Fruit fly (Drosophila melanogaster): Measurements from ENCODE around the gene PIG-Wa.
A peak's percentile ranks its signal among the peaks of the same experiment; 100 is the strongest.

The PIG-Wa gene

DNA sequence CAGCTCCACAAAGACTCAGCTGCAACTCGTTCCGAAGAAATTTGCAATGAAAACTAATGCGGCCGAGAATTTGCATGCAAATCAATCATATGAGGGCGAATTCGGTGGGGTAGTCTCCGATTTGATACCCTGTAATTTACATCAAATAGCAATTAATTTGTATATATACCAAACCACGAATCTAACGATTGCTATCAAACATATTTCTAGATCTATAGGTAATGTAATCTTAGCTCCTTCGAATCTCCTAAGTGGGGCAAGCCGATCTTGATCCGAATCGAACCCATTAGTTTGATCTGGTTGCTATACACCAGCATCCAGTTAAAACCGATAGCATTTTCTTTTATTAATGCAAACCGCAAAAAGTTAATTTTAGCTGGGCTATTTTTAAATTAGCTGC, 51.2 kb downstream of the PIG-Wa start (continued):
- TF ChIP-seq CG7368 (GFP tag; optimal IDR thresholded peaks at IDR 0.05) (no peak), cyc (GFP tag; optimal IDR thresholded peaks at IDR 0.05) (no peak), achi (GFP tag; optimal IDR thresholded peaks at IDR 0.05) (peak; percentile 3), CG10669 (GFP tag; optimal IDR thresholded peaks at IDR 0.05) (peak; percentile 22), eg (GFP tag; IDR thresholded peaks at IDR 0.05) (peak; percentile 46; the same call in 1 of the 3 replicates), Sox15 (GFP tag; optimal IDR thresholded peaks at IDR 0.05) (no peak), fd85E (GFP tag; optimal IDR thresholded peaks at IDR 0.05) (no peak), Eip78C (GFP tag) (peak; percentile 60), CG8319 (GFP tag; optimal IDR thresholded peaks at IDR 0.05) (no peak), Hr39 (GFP tag; optimal IDR thresholded peaks at IDR 0.05) (no peak), pdm3 (GFP tag; optimal IDR thresholded peaks at IDR 0.05) (peak; percentile 4), Met (GFP tag; optimal IDR thresholded peaks at IDR 0.05) (no peak), CG32006 (GFP tag; optimal IDR thresholded peaks at IDR 0.05) (peak; percentile 62), CG4318 (GFP tag; optimal IDR thresholded peaks at IDR 0.05) (no peak), Ets96B (tag; optimal IDR thresholded peaks at IDR 0.05) (no peak), dsx (GFP tag; optimal IDR thresholded peaks at IDR 0.05; ENCODE audit: poor library complexity, severe bottlenecking) (no peak), CG8119 (GFP tag; IDR thresholded peaks at IDR 0.05) (peak; percentile 26; the same call in 1 of the 3 replicates), ss (GFP tag; optimal IDR thresholded peaks at IDR 0.05) (no peak), salr (GFP tag; optimal IDR thresholded peaks at IDR 0.05) (no peak), OdsH (GFP tag; optimal IDR thresholded peaks at IDR 0.05) (peak; percentile 12), CG15336 (GFP tag; IDR thresholded peaks at IDR 0.05) (peak; percentile 36; the same call in 1 of the 2 replicates), Ets21C (GFP tag; optimal IDR thresholded peaks at IDR 0.05) (no peak), acj6 (GFP tag; optimal IDR thresholded peaks at IDR 0.05) (no peak), Sox102F (GFP tag; optimal IDR thresholded peaks at IDR 0.05) (no peak), lz (GFP tag; optimal IDR thresholded peaks at IDR 0.05) (no peak), Eip75B (GFP tag; optimal IDR thresholded peaks at IDR 0.05) (no peak), esn (GFP tag; optimal IDR thresholded peaks at IDR 0.05) (no peak), dac (GFP tag; optimal IDR thresholded peaks at IDR 0.05) (no peak), CG1621 (tag; optimal IDR thresholded peaks at IDR 0.05) (no peak)

Data from whole organism, prepupa.